Worm (Caenorhabditis elegans) whole organism, L2 larva: ENCODE results near the gene F56D6.19.
"Not testable (repeated sequence)": the region's sequence is repeated elsewhere in the genome, so short reads cannot be mapped to it uniquely, and the experiment has no call there.

Experiments
- C34F6.9 ChIP-seq: fragments of 150-350 bp; optimal IDR thresholded peaks from 2 replicates; lab custom pipeline; 2014; ENCODE audit warnings: missing biosample characterization, missing genetic modification characterization
- F13H6.1 ChIP-seq: sonication (generic microtip); optimal IDR thresholded peaks from 2 replicates; lab custom pipeline; 2016; ENCODE audit warnings: missing genetic modification characterization, missing compliant biosample characterization
- Y55F3AM.14 ChIP-seq: fragments of 200-800 bp; sonication (Bioruptor generic); optimal IDR thresholded peaks from 2 replicates; lab custom pipeline; 2018; ENCODE audit warnings: mild to moderate bottlenecking, missing genetic modification characterization, missing compliant biosample characterization
- ZK546.5 ChIP-seq: sonication (generic microtip); optimal IDR thresholded peaks from 2 replicates; lab custom pipeline; 2017; ENCODE audit warnings: missing biosample characterization, missing genetic modification characterization
- alr-1 ChIP-seq: fragments of 150-350 bp; optimal IDR thresholded peaks from 2 replicates; lab custom pipeline; 2014; ENCODE audit warnings: missing biosample characterization, missing genetic modification characterization
- aly-2 ChIP-seq: fragments of 150-350 bp; optimal IDR thresholded peaks from 2 replicates; lab custom pipeline; 2014; ENCODE audit warnings: missing biosample characterization, missing genetic modification characterization
- ama-1 ChIP-seq: fragments of 150-350 bp; optimal IDR thresholded peaks from 2 replicates; lab custom pipeline; 2018; ENCODE audit warnings: inconsistent platforms
- blmp-1 ChIP-seq: sonication (generic microtip); optimal IDR thresholded peaks from 2 replicates; lab custom pipeline; 2017; ENCODE audit warnings: missing genetic modification characterization, mild to moderate bottlenecking, missing compliant biosample characterization, antibody characterized with exemption, moderate library complexity; ENCODE audit not compliant: insufficient read depth
- crh-2 ChIP-seq: sonication (generic microtip); optimal IDR thresholded peaks from 2 replicates; lab custom pipeline; 2017; ENCODE audit warnings: missing biosample characterization, missing genetic modification characterization
- dmd-4 ChIP-seq: sonication (generic microtip); optimal IDR thresholded peaks from 2 replicates; lab custom pipeline; 2017; ENCODE audit warnings: missing biosample characterization, missing genetic modification characterization
- egl-27 ChIP-seq: sonication (generic microtip); optimal IDR thresholded peaks from 3 replicates; lab custom pipeline; 2017; ENCODE audit warnings: missing biosample characterization, missing genetic modification reagents, missing genetic modification characterization
- elt-3 ChIP-seq: sonication (generic microtip); optimal IDR thresholded peaks from 2 replicates; lab custom pipeline; 2017; ENCODE audit warnings: missing biosample characterization, missing genetic modification characterization
- fos-1 ChIP-seq: fragments of 150-350 bp; optimal IDR thresholded peaks from 2 replicates; lab custom pipeline; 2014; ENCODE audit warnings: missing biosample characterization, missing genetic modification characterization
- gmeb-1 ChIP-seq: fragments of 150-350 bp; optimal IDR thresholded peaks from 2 replicates; lab custom pipeline; 2014; ENCODE audit warnings: missing biosample characterization, missing genetic modification characterization
- lin-11 ChIP-seq: fragments of 150-350 bp; sonication (generic microtip); optimal IDR thresholded peaks from 2 replicates; lab custom pipeline; 2014; ENCODE audit warnings: missing biosample characterization, missing genetic modification characterization, inconsistent platforms, mixed read lengths
- lin-13 ChIP-seq: fragments of 150-350 bp; optimal IDR thresholded peaks from 2 replicates; lab custom pipeline; 2014; ENCODE audit warnings: missing biosample characterization, missing genetic modification reagents, missing genetic modification characterization
- lin-39 ChIP-seq: fragments of 150-350 bp; optimal IDR thresholded peaks from 2 replicates; lab custom pipeline; 2014; ENCODE audit warnings: missing biosample characterization, missing genetic modification reagents, missing genetic modification characterization
- mab-5 ChIP-seq: fragments of 150-350 bp; optimal IDR thresholded peaks from 2 replicates; lab custom pipeline; 2014; ENCODE audit warnings: missing biosample characterization, missing genetic modification characterization
- mbf-1 ChIP-seq: sonication (generic microtip); optimal IDR thresholded peaks from 2 replicates; lab custom pipeline; 2017; ENCODE audit warnings: missing biosample characterization, missing genetic modification characterization
- nhr-11 ChIP-seq: fragments of 150-350 bp; optimal IDR thresholded peaks from 2 replicates; lab custom pipeline; 2014; ENCODE audit warnings: missing biosample characterization, missing genetic modification characterization
- nhr-12 ChIP-seq: fragments of 150-350 bp; optimal IDR thresholded peaks from 2 replicates; lab custom pipeline; 2014; ENCODE audit warnings: missing biosample characterization, missing genetic modification characterization
- nhr-129 ChIP-seq: fragments of 150-350 bp; optimal IDR thresholded peaks from 2 replicates; lab custom pipeline; 2014; ENCODE audit warnings: missing biosample characterization, missing genetic modification characterization
- nhr-23 ChIP-seq: fragments of 150-350 bp; optimal IDR thresholded peaks from 2 replicates; lab custom pipeline; 2014; ENCODE audit warnings: missing biosample characterization, missing genetic modification reagents, missing genetic modification characterization
- nhr-25 ChIP-seq: fragments of 150-350 bp; sonication (generic microtip); optimal IDR thresholded peaks from 3 replicates; lab custom pipeline; 2014; ENCODE audit warnings: missing biosample characterization, missing genetic modification characterization
- nhr-6 ChIP-seq: fragments of 150-350 bp; optimal IDR thresholded peaks from 2 replicates; lab custom pipeline; 2014; ENCODE audit warnings: missing biosample characterization, missing genetic modification characterization
- nhr-77 ChIP-seq: fragments of 150-350 bp; optimal IDR thresholded peaks from 2 replicates; lab custom pipeline; 2014; ENCODE audit warnings: missing biosample characterization, missing genetic modification characterization
- sem-4 ChIP-seq: fragments of 150-350 bp; optimal IDR thresholded peaks from 2 replicates; lab custom pipeline; 2014; ENCODE audit warnings: missing biosample characterization, missing genetic modification reagents, missing genetic modification characterization
- skn-1 ChIP-seq: sonication (generic microtip); optimal IDR thresholded peaks from 2 replicates; lab custom pipeline; 2017; ENCODE audit warnings: missing biosample characterization, missing genetic modification characterization
- snpc-4 ChIP-seq: fragments of 150-350 bp; optimal IDR thresholded peaks from 2 replicates; lab custom pipeline; 2014; ENCODE audit warnings: missing biosample characterization, missing genetic modification characterization
- unc-55 ChIP-seq: fragments of 150-350 bp; sonication (generic microtip); optimal IDR thresholded peaks from 3 replicates; lab custom pipeline; 2014; ENCODE audit warnings: missing biosample characterization, missing genetic modification reagents, missing genetic modification characterization
- zag-1 ChIP-seq: fragments of 150-350 bp; optimal IDR thresholded peaks from 2 replicates; lab custom pipeline; 2014; ENCODE audit warnings: missing biosample characterization, missing genetic modification characterization
- ztf-11 ChIP-seq: sonication (generic microtip); optimal IDR thresholded peaks from 2 replicates; lab custom pipeline; 2017; ENCODE audit warnings: missing biosample characterization, missing genetic modification characterization
- ztf-4 ChIP-seq: fragments of 150-350 bp; optimal IDR thresholded peaks from 2 replicates; lab custom pipeline; 2014; ENCODE audit warnings: missing biosample characterization, missing genetic modification characterization

F56D6.19 gene

DNA sequence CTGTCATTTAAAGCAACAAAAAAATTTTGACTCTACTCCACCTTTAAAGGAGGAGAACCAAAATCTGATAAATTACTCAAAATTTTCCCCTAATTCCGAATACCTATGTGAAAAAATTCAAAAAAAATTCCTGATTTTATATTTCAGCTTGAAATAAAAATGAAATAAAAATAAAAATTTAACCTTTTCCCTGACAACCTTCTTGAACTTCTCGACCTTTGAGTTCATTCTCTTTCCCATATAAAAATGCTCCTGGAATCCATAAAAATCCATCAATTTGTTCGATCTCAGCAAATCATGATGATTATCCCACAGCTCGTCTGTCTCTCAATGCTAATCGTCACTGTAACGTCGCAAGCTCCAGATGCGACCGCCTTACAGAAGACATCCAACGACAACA, 11.6 kb upstream of the F56D6.19 start, which contains the start of gene F56D6.6:
Gene F56D6.6, plus strand, starts transcription at position 301 of the 400 bp plus-strand sequence.
- TF ChIP-seq egl-27 (tag; lab: Kevin White, UChicago), result no peak
- TF ChIP-seq nhr-11, result no peak
- no peak for TF ChIP-seq mab-5
- TF ChIP-seq crh-2 (tag; lab: Kevin White, UChicago), result no peak
- TF ChIP-seq skn-1, result no peak
- no peak for TF ChIP-seq blmp-1
- TF ChIP-seq elt-3 (tag; lab: Kevin White, UChicago), result no peak
- TF ChIP-seq ztf-11, result no peak

DNA sequence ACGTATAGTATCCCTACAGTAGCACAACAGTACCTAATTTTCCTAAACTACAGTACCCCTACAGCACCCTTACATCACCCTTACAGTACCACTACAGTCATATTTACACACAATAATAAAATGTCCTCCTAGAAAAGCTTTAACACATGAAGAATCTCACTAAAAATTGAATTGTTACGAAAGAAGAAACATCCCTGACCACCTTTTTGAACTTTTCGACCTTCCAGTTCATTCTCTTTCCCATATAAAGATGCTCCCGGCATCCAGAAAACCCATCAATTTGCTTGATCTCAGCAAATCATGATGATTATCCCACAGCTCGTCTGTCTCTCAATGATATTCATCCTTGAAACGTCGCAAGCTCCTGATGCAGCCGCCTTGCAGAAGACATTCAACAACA, 9.9 kb upstream of the F56D6.19 start, which contains the start of gene F56D6.21:
Gene F56D6.21, plus strand, starts transcription at position 301 of the 400 bp plus-strand sequence.
- no peak for TF ChIP-seq ama-1 (lab: Kevin White, UChicago)
- TF ChIP-seq nhr-6 (tag; lab: Kevin White, UChicago), result no peak
- no peak for TF ChIP-seq fos-1 (tag; lab: Kevin White, UChicago)
- TF ChIP-seq crh-2 (tag; lab: Kevin White, UChicago), result no peak
- TF ChIP-seq nhr-129 (tag; lab: Kevin White, UChicago), result no peak
- no peak for TF ChIP-seq F13H6.1

DNA sequence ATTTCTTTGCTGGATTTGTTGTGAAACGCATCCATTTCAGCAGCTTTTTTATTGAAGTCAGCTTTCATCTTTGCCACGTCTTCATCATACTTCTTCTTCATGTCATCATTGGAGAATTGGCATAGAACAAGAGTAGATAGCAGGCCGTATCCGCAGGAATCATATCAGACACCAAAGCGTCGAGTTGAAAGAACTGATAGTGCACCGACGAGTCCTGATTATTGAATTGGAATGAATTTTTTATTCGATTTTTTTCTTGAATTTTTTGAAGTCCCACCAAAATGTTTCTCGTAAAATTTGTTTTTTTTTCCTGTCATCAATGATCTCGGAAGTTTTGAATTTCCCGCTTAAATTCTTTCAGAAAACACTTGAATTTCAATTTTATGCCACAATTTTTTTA, 8.2 kb upstream of the F56D6.19 start, which contains the start of gene F56D6.11:
Gene F56D6.11, minus strand, starts transcription at position 101 of the 400 bp plus-strand sequence.
- TF ChIP-seq nhr-77 (no peak), nhr-11 (no peak), ama-1 (lab: Kevin White, UChicago) (no peak), ztf-4 (tag; lab: Kevin White, UChicago) (no peak), aly-2 (tag; lab: Kevin White, UChicago) (no peak), mbf-1 (tag; lab: Kevin White, UChicago) (no peak), nhr-12 (tag; lab: Kevin White, UChicago) (no peak), lin-13 (GFP tag; lab: Kevin White, UChicago) (no peak)

DNA sequence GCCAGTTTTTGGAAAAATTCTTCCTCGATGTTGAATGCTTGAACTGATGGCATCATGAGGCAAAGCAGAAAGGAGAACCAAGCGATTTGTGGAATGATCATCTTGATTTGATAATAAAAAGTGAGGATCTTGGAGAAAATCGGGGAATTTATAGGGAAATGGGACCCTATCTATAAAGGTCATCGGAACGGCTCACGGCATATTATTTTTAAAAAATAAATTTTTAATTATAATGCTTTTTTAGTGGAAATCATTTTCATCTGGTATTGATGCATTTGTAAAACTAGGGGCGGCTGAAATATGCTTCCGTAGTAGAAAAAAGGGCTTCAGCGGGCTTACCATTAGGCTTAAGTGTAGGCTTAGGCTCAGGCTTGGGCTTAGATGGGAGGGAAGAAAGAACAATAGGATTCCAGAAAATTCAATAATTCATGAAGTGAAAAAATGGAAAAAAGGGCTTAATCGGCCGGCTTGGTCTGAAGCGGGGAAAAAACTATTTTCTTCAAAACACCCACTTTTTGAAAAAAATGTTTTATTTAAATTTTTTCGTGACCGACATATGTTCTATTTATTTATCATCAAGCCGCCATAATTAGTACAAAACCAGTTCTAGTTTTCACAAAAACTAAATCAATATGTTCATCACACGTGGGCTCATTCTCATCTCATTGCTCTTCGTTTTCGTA, 6.9 kb upstream of the F56D6.19 start, which contains the start of the genes F56D6.22 and F56D6.12:
Gene F56D6.22, minus strand, starts transcription at position 101 of the 683 bp plus-strand sequence.
Gene F56D6.12, plus strand, starts transcription at position 633 of the 683 bp plus-strand sequence.
- TF ChIP-seq alr-1 (tag; lab: Kevin White, UChicago) (no peak), gmeb-1 (no peak), nhr-25 (no peak), F13H6.1 (no peak), unc-55 (no peak), ztf-11 (no peak), snpc-4 (no peak), lin-11 (tag; lab: Kevin White, UChicago) (no peak), C34F6.9 (tag; lab: Kevin White, UChicago) (no peak), lin-39 (no peak), nhr-23 (no peak), dmd-4 (no peak), ZK546.5 (no peak), sem-4 (no peak), skn-1 (no peak), ama-1 (lab: Kevin White, UChicago) (no peak)

DNA sequence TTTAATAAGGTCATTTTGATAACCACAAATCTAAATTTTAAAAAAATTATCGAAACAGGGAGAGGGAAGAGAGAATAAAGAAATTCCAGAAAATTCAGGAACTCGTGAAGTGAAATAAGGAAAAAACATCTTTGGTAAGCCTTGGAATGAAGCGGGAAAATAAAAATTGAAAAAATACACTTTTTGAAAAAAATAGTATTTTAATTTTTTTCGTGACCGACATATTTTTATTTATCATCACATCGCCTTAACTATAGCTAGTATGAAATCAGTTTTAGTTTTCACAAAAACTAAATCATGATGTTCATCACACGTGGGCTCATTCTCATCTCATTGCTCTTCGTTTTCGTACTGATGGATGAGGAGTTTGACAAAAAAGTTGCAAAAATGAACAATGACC, 5.4 kb upstream of the F56D6.19 start, which contains the start of gene F56D6.13:
Gene F56D6.13, plus strand, starts transcription at position 301 of the 400 bp plus-strand sequence.
- TF ChIP-seq zag-1 (tag; lab: Kevin White, UChicago) (no peak), Y55F3AM.14 (GFP tag; lab: Kevin White, UChicago) (no peak), fos-1 (tag; lab: Kevin White, UChicago) (no peak)

DNA sequence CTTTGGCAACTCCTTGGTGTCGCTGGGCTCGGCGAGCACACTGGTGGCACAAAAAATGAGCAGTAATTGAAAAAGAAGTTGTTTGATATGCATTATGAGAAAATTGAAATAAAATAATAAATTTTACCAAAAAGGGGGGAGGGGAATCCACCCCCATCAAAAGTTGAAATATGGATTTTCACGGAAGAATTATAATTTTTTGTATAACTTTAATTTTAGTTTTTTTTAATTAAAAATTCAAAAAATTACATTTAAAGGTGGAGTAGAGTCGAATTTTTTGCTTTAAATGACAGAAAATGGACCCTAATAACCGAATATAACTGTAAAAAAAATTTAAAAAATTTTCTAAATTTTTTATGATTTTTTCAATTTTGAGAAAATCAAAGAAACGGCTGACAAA, 2.7 kb upstream of the F56D6.19 start, which contains the start of gene F56D6.18:
Gene F56D6.18, minus strand, starts transcription at position 101 of the 400 bp plus-strand sequence.
- TF ChIP-seq nhr-6 (tag; lab: Kevin White, UChicago); mbf-1 (tag; lab: Kevin White, UChicago); mab-5: not testable (repeated sequence)
